Fruit fly (Drosophila melanogaster) whole organism, embryonic: Measurements from ENCODE around the gene IntS4.

Experiments
- Ada2b ChIP-seq: fragments of 200-800 bp; sonication (Bioruptor generic); IDR thresholded peaks from 2 replicates; pipeline ENCODE4 v1.3.6; 2022; ENCODE audit warnings: missing biosample characterization, missing genetic modification characterization
- CG10462 ChIP-seq: fragments of 200-800 bp; sonication (Bioruptor generic); optimal IDR thresholded peaks from 2 replicates; lab custom pipeline; 2016; ENCODE audit warnings: missing biosample characterization, missing genetic modification characterization
- CG10654 ChIP-seq: fragments of 200-800 bp; sonication (Bioruptor generic); optimal IDR thresholded peaks from 2 replicates; lab custom pipeline; 2016; ENCODE audit warnings: missing biosample characterization, missing genetic modification characterization
- CG11696 ChIP-seq: fragments of 200-800 bp; sonication (Bioruptor generic); IDR thresholded peaks from 2 replicates; pipeline ENCODE4 v1.3.6; 2022; ENCODE audit warnings: missing biosample characterization, missing genetic modification characterization
- CG14050 ChIP-seq: fragments of 200-800 bp; sonication (Bioruptor generic); IDR thresholded peaks from 3 replicates; pipeline ENCODE4 v1.3.6; 2022; ENCODE audit warnings: missing biosample characterization, missing genetic modification characterization
- CG14710 ChIP-seq: fragments of 200-800 bp; sonication (Bioruptor generic); optimal IDR thresholded peaks from 3 replicates; lab custom pipeline; 2019; ENCODE audit warnings: missing biosample characterization, mild to moderate bottlenecking, missing genetic modification characterization, moderate library complexity
- CG1602 ChIP-seq: fragments of 200-800 bp; sonication (Bioruptor generic); optimal IDR thresholded peaks from 3 replicates; lab custom pipeline; 2016; ENCODE audit warnings: missing biosample characterization, missing genetic modification characterization
- CG2116 ChIP-seq: fragments of 200-800 bp; sonication (Bioruptor generic); optimal IDR thresholded peaks from 3 replicates; lab custom pipeline; 2018; ENCODE audit warnings: missing biosample characterization, mild to moderate bottlenecking, missing genetic modification characterization
- CG2120 ChIP-seq: fragments of 200-800 bp; sonication (Bioruptor generic); optimal IDR thresholded peaks from 3 replicates; lab custom pipeline; 2016; ENCODE audit warnings: missing biosample characterization, missing genetic modification characterization
- CG31388 ChIP-seq: fragments of 200-800 bp; sonication (Bioruptor generic); optimal IDR thresholded peaks from 2 replicates; lab custom pipeline; 2016; ENCODE audit warnings: missing biosample characterization, missing genetic modification characterization
- CG33213 ChIP-seq: fragments of 200-800 bp; sonication (Bioruptor generic); optimal IDR thresholded peaks from 3 replicates; lab custom pipeline; 2016; ENCODE audit warnings: missing biosample characterization, missing genetic modification characterization
- CG34422 ChIP-seq: fragments of 200-800 bp; sonication (Bioruptor generic); IDR thresholded peaks from 3 replicates; pipeline ENCODE4 v1.3.6; 2022; ENCODE audit warnings: missing biosample characterization, missing genetic modification characterization
- CG3726 ChIP-seq: fragments of 200-800 bp; sonication (Bioruptor generic); IDR thresholded peaks from 3 replicates; pipeline ENCODE4, ENCODE4 v1.3.6; 2022; ENCODE audit warnings: missing biosample characterization, missing genetic modification characterization
- CG5245 ChIP-seq: fragments of 200-800 bp; sonication (Bioruptor generic); optimal IDR thresholded peaks from 3 replicates; lab custom pipeline; 2016; ENCODE audit warnings: missing biosample characterization, missing genetic modification characterization
- Camta ChIP-seq: fragments of 200-800 bp; sonication (Bioruptor generic); optimal IDR thresholded peaks from 2 replicates; lab custom pipeline; 2016; ENCODE audit warnings: missing biosample characterization, missing genetic modification characterization
- Dll ChIP-seq: fragments of 200-800 bp; sonication (Bioruptor generic); IDR thresholded peaks from 4 replicates; pipeline ENCODE4 v1.3.6; 2022; ENCODE audit warnings: missing biosample characterization, missing genetic modification characterization; ENCODE audit not compliant: partially characterized antibody
- Fer1 ChIP-seq: fragments of 200-800 bp; sonication (Bioruptor generic); optimal IDR thresholded peaks from 2 replicates; lab custom pipeline; 2017; ENCODE audit warnings: missing biosample characterization, mild to moderate bottlenecking, missing genetic modification characterization
- Gsc ChIP-seq: fragments of 200-800 bp; sonication (Bioruptor generic); IDR thresholded peaks from 2 replicates; pipeline ENCODE4 v1.3.6; 2022; ENCODE audit warnings: missing biosample characterization, missing genetic modification characterization
- HLHmδ ChIP-seq: fragments of 200-800 bp; sonication (Bioruptor generic); optimal IDR thresholded peaks from 2 replicates; lab custom pipeline; 2018; ENCODE audit warnings: missing biosample characterization, mild to moderate bottlenecking, missing genetic modification characterization, moderate library complexity
- Hr51 ChIP-seq, 2 experiments: fragments of 200-800 bp; sonication (Bioruptor generic); optimal IDR thresholded peaks; 2 replicates in 1 of 2; 3 replicates in 1 of 2; lab custom pipeline; 2016 to 2018; ENCODE audit warnings: missing biosample characterization in 2 of 2, missing genetic modification characterization in 2 of 2, mild to moderate bottlenecking in 1 of 2, moderate library complexity in 1 of 2
- Lpt ChIP-seq: fragments of >200 bp; optimal IDR thresholded peaks from 2 replicates; lab custom pipeline; 2018; ENCODE audit warnings: missing biosample characterization, missing genetic modification characterization
- Mes4 ChIP-seq: fragments of 200-800 bp; sonication (Bioruptor generic); optimal IDR thresholded peaks from 2 replicates; lab custom pipeline; 2016; ENCODE audit warnings: missing biosample characterization, missing genetic modification characterization
- NK7.1 ChIP-seq: fragments of 200-800 bp; sonication (Bioruptor generic); optimal IDR thresholded peaks from 3 replicates; lab custom pipeline; 2016; ENCODE audit warnings: missing biosample characterization, missing genetic modification characterization
- NfI ChIP-seq: fragments of 200-800 bp; sonication (Bioruptor generic); optimal IDR thresholded peaks from 3 replicates; lab custom pipeline; 2018; ENCODE audit warnings: missing biosample characterization, mild to moderate bottlenecking, missing genetic modification characterization, moderate library complexity
- PHDP ChIP-seq: fragments of 200-800 bp; sonication (Bioruptor generic); optimal IDR thresholded peaks from 3 replicates; lab custom pipeline; 2018; ENCODE audit warnings: missing biosample characterization, mild to moderate bottlenecking, missing genetic modification characterization, moderate library complexity
- ab ChIP-seq: fragments of 200-800 bp; sonication (Bioruptor generic); optimal IDR thresholded peaks from 2 replicates; lab custom pipeline; 2016; ENCODE audit warnings: missing biosample characterization, missing genetic modification characterization
- ato ChIP-seq: fragments of 200-800 bp; sonication (Bioruptor generic); IDR thresholded peaks from 2 replicates; pipeline ENCODE4 v1.3.6; 2022; ENCODE audit warnings: missing biosample characterization, missing genetic modification characterization; ENCODE audit not compliant: partially characterized antibody
- bowl ChIP-seq: fragments of 200-800 bp; sonication (Bioruptor generic); IDR thresholded peaks from 2 replicates; pipeline ENCODE4 v1.3.6; 2022; ENCODE audit warnings: missing biosample characterization, missing genetic modification characterization
- chn ChIP-seq: fragments of 200-800 bp; sonication (Bioruptor generic); optimal IDR thresholded peaks from 2 replicates; lab custom pipeline; 2016; ENCODE audit warnings: missing biosample characterization, missing genetic modification characterization
- corto ChIP-seq: fragments of 200-800 bp; sonication (Bioruptor generic); optimal IDR thresholded peaks from 2 replicates; lab custom pipeline; 2016; ENCODE audit warnings: missing biosample characterization, mild to moderate bottlenecking, missing genetic modification characterization, moderate library complexity
- dmrt99B ChIP-seq: fragments of 200-800 bp; sonication (Bioruptor generic); optimal IDR thresholded peaks from 2 replicates; lab custom pipeline; 2018; ENCODE audit warnings: missing biosample characterization, mild to moderate bottlenecking, missing genetic modification characterization, moderate library complexity
- en ChIP-seq: fragments of 200-800 bp; sonication (Bioruptor generic); optimal IDR thresholded peaks from 2 replicates; lab custom pipeline; 2016; ENCODE audit warnings: missing biosample characterization, missing genetic modification characterization
- ewg ChIP-seq: fragments of 200-800 bp; sonication (Bioruptor generic); optimal IDR thresholded peaks from 3 replicates; lab custom pipeline; 2017; ENCODE audit warnings: mild to moderate bottlenecking, missing biosample characterization, missing genetic modification reagents, missing genetic modification characterization
- grn ChIP-seq: fragments of 200-800 bp; sonication (Bioruptor generic); optimal IDR thresholded peaks from 3 replicates; lab custom pipeline; 2017; ENCODE audit warnings: missing biosample characterization, missing genetic modification characterization
- gro ChIP-seq: fragments of 200-800 bp; sonication (Bioruptor generic); optimal IDR thresholded peaks from 2 replicates; lab custom pipeline; 2016; ENCODE audit warnings: missing biosample characterization, missing genetic modification characterization
- her ChIP-seq: fragments of 200-800 bp; sonication (Bioruptor generic); optimal IDR thresholded peaks from 2 replicates; lab custom pipeline; 2016; ENCODE audit warnings: missing biosample characterization, missing genetic modification characterization
- hkb ChIP-seq, 2 experiments: fragments of 200-800 bp in 1 of 2; fragments of >200 bp in 1 of 2; sonication (Bioruptor generic) in 1 of 2; IDR thresholded peaks in 1 of 2; optimal IDR thresholded peaks in 1 of 2; 2 replicates each; pipeline versions ENCODE4 v1.3.6 to Lab custom; 2017 to 2022; ENCODE audit warnings: missing biosample characterization in 1 of 2, missing genetic modification characterization in 1 of 2
- hth ChIP-seq: fragments of >200 bp; optimal IDR thresholded peaks from 2 replicates; lab custom pipeline; 2017; ENCODE audit warnings: inconsistent platforms
- insv ChIP-seq, 2 experiments: fragments of 200-800 bp; sonication (Bioruptor generic); optimal IDR thresholded peaks; 3 replicates each; lab custom pipeline; 2016 to 2018; ENCODE audit warnings: missing biosample characterization in 2 of 2, missing genetic modification characterization in 2 of 2
- jing ChIP-seq: fragments of 200-800 bp; sonication (Bioruptor generic); optimal IDR thresholded peaks from 2 replicates; lab custom pipeline; 2018; ENCODE audit warnings: missing biosample characterization, mild to moderate bottlenecking, missing genetic modification characterization
- knrl ChIP-seq: fragments of 200-800 bp; sonication (Bioruptor generic); IDR thresholded peaks from 3 replicates; pipeline ENCODE4 v1.3.6; 2022; ENCODE audit warnings: missing biosample characterization, missing genetic modification characterization; ENCODE audit not compliant: partially characterized antibody
- nau ChIP-seq: fragments of 200-800 bp; sonication (Bioruptor generic); optimal IDR thresholded peaks from 3 replicates; lab custom pipeline; 2017; ENCODE audit warnings: missing biosample characterization, mild to moderate bottlenecking, missing genetic modification characterization, missing genetic modification reagents
- nmo ChIP-seq: fragments of 200-800 bp; sonication (Bioruptor generic); optimal IDR thresholded peaks from 2 replicates; lab custom pipeline; 2018; ENCODE audit warnings: missing biosample characterization, mild to moderate bottlenecking, missing genetic modification characterization, moderate library complexity
- peb ChIP-seq: fragments of 200-800 bp; sonication (Bioruptor generic); IDR thresholded peaks from 2 replicates; pipeline ENCODE4 v1.3.6; 2022; ENCODE audit warnings: missing biosample characterization, missing genetic modification characterization
- pita ChIP-seq: fragments of 200-800 bp; sonication (Bioruptor generic); optimal IDR thresholded peaks from 2 replicates; lab custom pipeline; 2017; ENCODE audit warnings: missing biosample characterization, mild to moderate bottlenecking, missing genetic modification characterization
- ro ChIP-seq: fragments of 200-800 bp; sonication (Bioruptor generic); IDR thresholded peaks from 2 replicates; pipeline ENCODE4 v1.3.6; 2022; ENCODE audit warnings: missing biosample characterization, missing genetic modification characterization
- shn ChIP-seq: fragments of 200-800 bp; sonication (Bioruptor generic); optimal IDR thresholded peaks from 3 replicates; lab custom pipeline; 2016; ENCODE audit warnings: missing biosample characterization, missing genetic modification characterization
- slou ChIP-seq: fragments of 200-800 bp; sonication (Bioruptor generic); optimal IDR thresholded peaks from 3 replicates; lab custom pipeline; 2016; ENCODE audit warnings: missing biosample characterization, missing genetic modification characterization
- stc ChIP-seq: fragments of 200-800 bp; sonication (Bioruptor generic); IDR thresholded peaks from 2 replicates; pipeline ENCODE4 v1.3.6; 2022; ENCODE audit warnings: missing biosample characterization, missing genetic modification characterization
- tup ChIP-seq: fragments of 200-800 bp; sonication (Bioruptor generic); optimal IDR thresholded peaks from 2 replicates; lab custom pipeline; 2016; ENCODE audit warnings: missing biosample characterization, mild to moderate bottlenecking, missing genetic modification characterization, moderate library complexity
- wek ChIP-seq: fragments of 200-800 bp; sonication (Bioruptor generic); optimal IDR thresholded peaks from 3 replicates; lab custom pipeline; 2018; ENCODE audit warnings: missing biosample characterization, mild to moderate bottlenecking, missing genetic modification characterization, moderate library complexity
- zfh1 ChIP-seq: fragments of 200-800 bp; sonication (Bioruptor generic); IDR thresholded peaks from 3 replicates; pipeline ENCODE4 v1.3.6; 2022; ENCODE audit warnings: missing biosample characterization, missing genetic modification characterization

Gene IntS4

dm6 chrX:8601165-8601564 is 42.6 kb upstream of the IntS4 start (continued):
- TF ChIP-seq NK7.1 (GFP tag; lab: Kevin White, UChicago), result no peak
- TF ChIP-seq HLHmδ (GFP tag; lab: Kevin White, UChicago), result no peak
- TF ChIP-seq Dll (GFP tag; lab: Robert Waterston, UW), result no peak
- no peak for TF ChIP-seq dmrt99B
- no peak for TF ChIP-seq NfI (GFP tag; lab: Kevin White, UChicago)
- TF ChIP-seq Hr51 (GFP tag; optimal IDR thresholded peaks at IDR 0.05; lab: Kevin White, UChicago), result no peak
- TF ChIP-seq CG2120 (GFP tag; lab: Kevin White, UChicago), result peak; percentile 5
- TF ChIP-seq jing (GFP tag; lab: Kevin White, UChicago), result no peak
- TF ChIP-seq peb (GFP tag; lab: Robert Waterston, UW), result 0 out of 2 replicates have a peak, but pooled peaks have one; percentile 18
- TF ChIP-seq CG14050 (GFP tag; lab: Robert Waterston, UW), result no peak
- TF ChIP-seq wek (GFP tag; lab: Kevin White, UChicago), result no peak
- peak; percentile 45 for TF ChIP-seq Ada2b (GFP tag; lab: Robert Waterston, UW)
- no peak for TF ChIP-seq stc (GFP tag; lab: Robert Waterston, UW)
- TF ChIP-seq tup (GFP tag; lab: Kevin White, UChicago), result no peak
- TF ChIP-seq gro (GFP tag; lab: Kevin White, UChicago), result no peak
- no peak for TF ChIP-seq slou
- peak; percentile 14 for TF ChIP-seq CG5245 (GFP tag; lab: Kevin White, UChicago)
- TF ChIP-seq CG10654, result peak; percentile 19
- peak; percentile 63 for TF ChIP-seq zfh1 (GFP tag; lab: Robert Waterston, UW)
- TF ChIP-seq ewg (GFP tag; lab: Kevin White, UChicago), result peak; percentile 19
- peak; percentile 20 for TF ChIP-seq chn
- TF ChIP-seq ro, result no peak
- TF ChIP-seq en, result no peak
- TF ChIP-seq pita (GFP tag; lab: Kevin White, UChicago), result no peak
- no peak for TF ChIP-seq CG10462 (GFP tag; lab: Kevin White, UChicago)
- no peak for TF ChIP-seq insv (GFP tag; optimal IDR thresholded peaks at IDR 0.05; lab: Kevin White, UChicago)
- TF ChIP-seq shn (GFP tag; lab: Kevin White, UChicago), result no peak
- no peak for TF ChIP-seq CG33213 (GFP tag; lab: Kevin White, UChicago)
- TF ChIP-seq CG31388 (GFP tag; lab: Kevin White, UChicago), result peak; percentile 17
- TF ChIP-seq CG14710 (tag; lab: Kevin White, UChicago), result no peak
- TF ChIP-seq CG11696 (GFP tag; lab: Robert Waterston, UW), result no peak
- 0 out of 3 replicates have a peak, but pooled peaks have one; percentile 34 for TF ChIP-seq CG34422 (GFP tag; lab: Robert Waterston, UW)
- TF ChIP-seq Camta, result peak; percentile 8
- TF ChIP-seq bowl (GFP tag; lab: Robert Waterston, UW), result no peak
- no peak for TF ChIP-seq corto (GFP tag; lab: Kevin White, UChicago)
- TF ChIP-seq hth (lab: Kevin White, UChicago), result no peak
- no peak for TF ChIP-seq her (GFP tag; lab: Kevin White, UChicago)
- TF ChIP-seq CG2116, result no peak
- no peak for TF ChIP-seq knrl (GFP tag; lab: Robert Waterston, UW)
- no peak for TF ChIP-seq nau
- TF ChIP-seq hkb (optimal IDR thresholded peaks at IDR 0.05; lab: Kevin White, UChicago), result no peak
- peak; percentile 63; the same call in 1 of the 2 replicates for TF ChIP-seq hkb (GFP tag; IDR thresholded peaks at IDR 0.05; lab: Robert Waterston, UW)
- TF ChIP-seq grn (GFP tag; lab: Kevin White, UChicago), result no peak
- TF ChIP-seq CG1602 (GFP tag; lab: Kevin White, UChicago), result peak; percentile 30
- TF ChIP-seq Lpt (GFP tag; lab: Kevin White, UChicago), result no peak
- TF ChIP-seq CG3726, result no peak
- TF ChIP-seq Gsc, result no peak
- no peak for TF ChIP-seq ato
- no peak for TF ChIP-seq PHDP (tag; lab: Kevin White, UChicago)
- no peak for TF ChIP-seq ab
- no peak for TF ChIP-seq Mes4
- TF ChIP-seq Fer1 (GFP tag; lab: Kevin White, UChicago), result no peak
- TF ChIP-seq nmo (GFP tag; lab: Kevin White, UChicago), result peak; percentile 40
